Fruit fly (Drosophila melanogaster) Kc167 (cell line): ENCODE data around the gene CG4955.

Experiments
- Myc ChIP-seq: fragments of >200 bp; optimal IDR thresholded peaks from 2 replicates; lab custom pipeline; 2017; ENCODE audit warnings: missing external identifiers
- h ChIP-seq: fragments of >200 bp; optimal IDR thresholded peaks from 3 replicates; lab custom pipeline; 2018; ENCODE audit warnings: missing external identifiers
- insv ChIP-seq: fragments of >200 bp; optimal IDR thresholded peaks from 3 replicates; lab custom pipeline; 2018; ENCODE audit warnings: missing external identifiers

DNA sequence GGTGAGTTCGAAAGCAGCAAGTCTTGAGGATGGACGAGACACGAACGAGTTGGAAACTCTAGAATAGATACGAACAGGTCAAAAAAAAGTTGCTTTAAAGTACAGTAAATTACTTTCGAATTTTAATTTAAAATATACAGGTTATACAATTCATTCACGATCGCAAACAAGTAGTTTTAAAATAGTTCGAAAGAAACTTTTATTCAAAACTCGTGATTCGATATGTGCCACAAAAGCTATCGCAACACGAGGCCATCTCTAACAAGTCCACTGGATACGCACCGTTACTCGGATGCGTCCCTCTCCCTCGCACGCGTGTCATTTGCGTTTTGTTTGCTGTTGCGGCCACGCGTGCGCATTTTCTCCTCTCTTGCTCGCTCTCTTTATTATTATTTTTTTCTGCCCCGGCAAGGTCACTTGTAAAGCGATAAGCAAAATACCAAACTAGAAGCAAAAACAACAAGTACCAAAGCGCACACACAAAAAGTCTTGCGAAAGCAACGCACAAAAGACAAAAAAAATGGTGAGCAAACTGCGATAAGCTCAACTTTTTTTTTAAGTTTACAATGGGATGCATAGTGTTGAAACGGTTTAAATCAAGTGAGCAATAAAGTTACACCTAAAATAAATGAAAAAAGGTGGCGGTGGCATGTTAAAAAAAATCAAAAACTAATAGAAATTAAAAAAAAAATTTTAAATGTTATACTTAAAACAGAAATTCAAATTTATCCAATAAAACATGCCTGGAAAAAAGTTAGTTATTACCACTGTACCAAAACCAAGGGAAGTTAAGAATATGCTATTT lies 44.0 kb downstream of the CG4955 start:
- TF ChIP-seq Myc (lab: Kevin White, UChicago) (no peak), h (lab: Kevin White, UChicago) (no peak), insv (no peak)
